Worm (Caenorhabditis elegans) whole organism, L2 larva: ENCODE results near the gene Y73F8A.5.

Experiments used
- aly-2 ChIP-seq: fragments of 150-350 bp; optimal IDR thresholded peaks from 2 replicates; lab custom pipeline; 2014; ENCODE audit warnings: missing biosample characterization, missing genetic modification characterization
- ama-1 ChIP-seq: fragments of 150-350 bp; optimal IDR thresholded peaks from 2 replicates; lab custom pipeline; 2018; ENCODE audit warnings: inconsistent platforms
- ceh-16 ChIP-seq: fragments of 150-350 bp; optimal IDR thresholded peaks from 2 replicates; lab custom pipeline; 2014; ENCODE audit warnings: missing biosample characterization, missing genetic modification characterization
- egl-27 ChIP-seq: sonication (generic microtip); optimal IDR thresholded peaks from 3 replicates; lab custom pipeline; 2017; ENCODE audit warnings: missing biosample characterization, missing genetic modification reagents, missing genetic modification characterization
- elt-1 ChIP-seq: fragments of 150-350 bp; optimal IDR thresholded peaks from 2 replicates; lab custom pipeline; 2014; ENCODE audit warnings: missing biosample characterization, missing genetic modification characterization
- elt-3 ChIP-seq: sonication (generic microtip); optimal IDR thresholded peaks from 2 replicates; lab custom pipeline; 2017; ENCODE audit warnings: missing biosample characterization, missing genetic modification characterization
- lin-13 ChIP-seq: fragments of 150-350 bp; optimal IDR thresholded peaks from 2 replicates; lab custom pipeline; 2014; ENCODE audit warnings: missing biosample characterization, missing genetic modification reagents, missing genetic modification characterization
- skn-1 ChIP-seq: sonication (generic microtip); optimal IDR thresholded peaks from 2 replicates; lab custom pipeline; 2017; ENCODE audit warnings: missing biosample characterization, missing genetic modification characterization

DNA sequence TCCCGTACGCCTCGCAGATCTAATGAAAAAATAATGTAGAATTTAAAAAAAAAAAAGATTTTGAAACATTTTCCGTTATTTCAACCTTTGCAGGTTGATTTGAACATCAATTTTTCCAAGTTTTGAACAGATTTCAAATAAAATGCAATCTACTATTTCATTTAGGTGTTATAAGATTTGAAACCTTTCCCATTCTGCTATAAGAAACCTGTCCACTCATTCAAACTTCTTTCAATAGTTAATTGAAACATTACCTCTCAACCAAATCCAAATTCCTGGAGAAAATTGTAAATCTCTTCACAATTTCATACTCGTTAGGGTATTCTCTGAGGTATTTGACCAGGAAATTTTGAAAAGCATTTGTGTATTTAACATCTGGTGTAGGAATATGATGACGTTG, 45.0 kb upstream of the Y73F8A.5 start:
- TF ChIP-seq egl-27 (tag; lab: Kevin White, UChicago) (no peak), elt-1 (no peak), skn-1 (tag; lab: Kevin White, UChicago) (no peak), lin-13 (GFP tag; lab: Kevin White, UChicago) (no peak), elt-3 (tag; lab: Kevin White, UChicago) (no peak), ceh-16 (tag; lab: Kevin White, UChicago) (no peak), ama-1 (lab: Kevin White, UChicago) (no peak), aly-2 (tag; lab: Kevin White, UChicago) (no peak)
